Worm (Caenorhabditis elegans): ENCODE results near the gene lipl-6.

DNA sequence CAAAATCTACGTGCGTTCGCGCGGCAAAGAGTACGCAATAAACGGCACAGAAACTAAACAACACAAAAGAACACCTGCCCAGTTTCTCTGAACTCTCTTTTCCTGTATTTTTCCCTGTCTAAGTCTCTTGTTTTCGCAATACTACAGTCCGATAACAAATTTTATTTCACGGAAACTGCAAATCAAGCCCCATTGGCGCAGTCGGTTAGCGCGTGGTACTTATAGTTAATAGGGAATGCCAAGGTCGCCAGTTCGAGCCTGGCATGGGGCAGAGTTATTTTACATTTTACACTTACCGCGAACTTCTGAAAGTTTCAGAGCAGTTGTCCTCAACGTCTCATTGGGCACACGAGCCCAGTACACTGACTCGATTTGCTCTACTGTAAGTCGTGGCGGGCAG lies 16.8 kb downstream of the lipl-6 start:
- TF ChIP-seq snpc-4 (tag; optimal IDR thresholded peaks at IDR 0.05) = no peak
- TF ChIP-seq dmd-9 (GFP tag; IDR thresholded peaks at IDR 0.05) = no peak
- TF ChIP-seq pha-4 (GFP tag; IDR thresholded peaks at IDR 0.05) = no peak
- no peak for TF ChIP-seq pha-4 (tag; optimal IDR thresholded peaks at IDR 0.05)
- no peak for TF ChIP-seq unc-130 (GFP tag; optimal IDR thresholded peaks at IDR 0.05)
- TF ChIP-seq nhr-11 (tag; optimal IDR thresholded peaks at IDR 0.05) = no peak
- TF ChIP-seq jun-1 (tag; optimal IDR thresholded peaks at IDR 0.05) = no peak
- no peak for TF ChIP-seq zip-2 (tag; optimal IDR thresholded peaks at IDR 0.05)
- no peak for TF ChIP-seq lin-39 (tag; optimal IDR thresholded peaks at IDR 0.05)
- TF ChIP-seq egl-27 (tag; optimal IDR thresholded peaks at IDR 0.05) = no peak
